Worm (Caenorhabditis elegans) whole organism, late embryonic: ENCODE data around the gene aagr-3.

Experiments used
- ama-1 ChIP-seq: fragments of 150-350 bp; optimal IDR thresholded peaks from 2 replicates; lab custom pipeline; 2014
- ceh-2 ChIP-seq: sonication (generic microtip); optimal IDR thresholded peaks from 2 replicates; lab custom pipeline; 2016; ENCODE audit warnings: missing genotype, missing genetic modification characterization, missing compliant biosample characterization
- ceh-31 ChIP-seq: sonication (generic microtip); optimal IDR thresholded peaks from 2 replicates; lab custom pipeline; 2016; ENCODE audit warnings: missing genetic modification characterization, missing compliant biosample characterization
- ceh-48 ChIP-seq: sonication (generic microtip); optimal IDR thresholded peaks from 2 replicates; lab custom pipeline; 2016; ENCODE audit warnings: missing genetic modification characterization, inconsistent platforms, missing compliant biosample characterization
- ets-4 ChIP-seq: sonication (generic microtip); optimal IDR thresholded peaks from 2 replicates; lab custom pipeline; 2016; ENCODE audit warnings: missing genetic modification characterization, missing compliant biosample characterization
- eyg-1 ChIP-seq: sonication (generic microtip); optimal IDR thresholded peaks from 2 replicates; lab custom pipeline; 2016; ENCODE audit warnings: missing genotype, missing genetic modification characterization, missing compliant biosample characterization
- hlh-15 ChIP-seq: sonication (generic microtip); optimal IDR thresholded peaks from 2 replicates; lab custom pipeline; 2016; ENCODE audit warnings: missing genetic modification characterization, missing compliant biosample characterization
- hlh-30 ChIP-seq: sonication (generic microtip); optimal IDR thresholded peaks from 2 replicates; lab custom pipeline; 2017; ENCODE audit warnings: antibody characterized with exemption, missing genetic modification characterization, missing compliant biosample characterization; ENCODE audit not compliant: insufficient read depth
- mec-3 ChIP-seq: sonication (generic microtip); optimal IDR thresholded peaks from 2 replicates; lab custom pipeline; 2016; ENCODE audit warnings: borderline replicate concordance, missing genetic modification characterization, missing compliant biosample characterization
- pqm-1 ChIP-seq: sonication (generic microtip); optimal IDR thresholded peaks from 2 replicates; lab custom pipeline; 2016; ENCODE audit warnings: missing genetic modification characterization, missing compliant biosample characterization
- pros-1 ChIP-seq: fragments of 150-350 bp; optimal IDR thresholded peaks from 2 replicates; lab custom pipeline; 2014; ENCODE audit warnings: missing biosample characterization, missing genetic modification reagents, missing genetic modification characterization
- tbx-2 ChIP-seq: sonication (generic microtip); optimal IDR thresholded peaks from 2 replicates; lab custom pipeline; 2016; ENCODE audit warnings: missing genetic modification characterization, missing compliant biosample characterization

ce11 chrV:9690099-9690572 is 39.2 kb downstream of the aagr-3 start, which contains the start of gene rbx-1:
- TF ChIP-seq mec-3 (no peak), ceh-2 (no peak), ets-4 (tag; lab: Kevin White, UChicago) (no peak), ama-1 (no peak), tbx-2 (no peak), pros-1 (no peak), hlh-15 (tag; lab: Kevin White, UChicago) (no peak), hlh-30 (no peak), ceh-48 (no peak), ceh-31 (tag; lab: Kevin White, UChicago) (no peak), eyg-1 (no peak), pqm-1 (tag; lab: Kevin White, UChicago) (no peak)
